Fruit fly (Drosophila melanogaster) S2 (cell line): Measurements from ENCODE around the gene Sp212.

ENCODE experiments used
- CG8478 ChIP-seq: fragments of >200 bp; optimal IDR thresholded peaks from 2 replicates; lab custom pipeline; 2018
- CTCF ChIP-seq, 2 experiments: fragments of >200 bp; optimal IDR thresholded peaks; 2 replicates each; lab custom pipeline; 2018

DNA sequence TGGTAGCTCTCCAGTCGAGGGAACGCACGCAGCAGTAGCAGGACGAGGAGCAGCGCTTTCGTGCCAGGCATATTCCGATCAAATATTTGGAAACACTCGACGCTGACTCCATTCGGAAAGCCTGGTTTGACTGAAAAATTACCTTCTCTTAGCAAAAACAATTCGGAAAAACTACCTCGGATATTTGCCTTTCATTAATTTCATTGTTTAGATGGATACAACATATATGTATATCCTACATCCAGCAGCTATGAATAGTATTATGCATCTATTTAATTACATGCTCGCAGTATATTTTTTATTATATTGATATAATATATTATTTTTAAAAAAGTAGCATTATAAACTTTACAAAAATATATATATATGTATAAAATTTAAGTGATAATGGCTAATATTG, 37.2 kb upstream of the Sp212 start, which contains the start of gene CG14840:
- TF ChIP-seq CG8478 (lab: Kevin White, UChicago) (no peak), CTCF (optimal IDR thresholded peaks at IDR 0.05; lab: Kevin White, UChicago) (no peak)
